Worm (Caenorhabditis elegans) whole organism, L4 larva: ENCODE results near the gene egl-43.

Experiments used
- R02D3.7 ChIP-seq: fragments of 150-350 bp; sonication (generic microtip); optimal IDR thresholded peaks from 3 replicates; lab custom pipeline; 2014; ENCODE audit warnings: missing biosample characterization, missing genetic modification characterization
- Y5F2A.4 ChIP-seq: fragments of 200-800 bp; sonication (Bioruptor generic); optimal IDR thresholded peaks from 2 replicates; lab custom pipeline; 2018; ENCODE audit warnings: mild to moderate bottlenecking, missing genetic modification characterization, missing compliant biosample characterization
- ceh-28 ChIP-seq: fragments of 150-350 bp; optimal IDR thresholded peaks from 2 replicates; lab custom pipeline; 2014; ENCODE audit warnings: missing biosample characterization, missing genetic modification reagents, missing genetic modification characterization
- hlh-30 ChIP-seq: sonication (generic microtip); optimal IDR thresholded peaks from 2 replicates; lab custom pipeline; 2017; ENCODE audit warnings: antibody characterized with exemption, mild to moderate bottlenecking, missing genetic modification characterization, missing compliant biosample characterization; ENCODE audit not compliant: insufficient read depth
- lin-39 ChIP-seq: fragments of 150-350 bp; optimal IDR thresholded peaks from 2 replicates; lab custom pipeline; 2014; ENCODE audit warnings: missing biosample characterization, missing genetic modification reagents, missing genetic modification characterization
- mdl-1 ChIP-seq, 2 experiments: fragments of 150-350 bp in 1 of 2; sonication (generic microtip) in 1 of 2; optimal IDR thresholded peaks; 2 replicates each; lab custom pipeline; 2014 to 2017; ENCODE audit warnings: missing biosample characterization in 2 of 2, missing genetic modification characterization in 2 of 2
- spr-3 ChIP-seq: fragments of 200-800 bp; sonication (Bioruptor generic); optimal IDR thresholded peaks from 2 replicates; lab custom pipeline; 2018; ENCODE audit warnings: mild to moderate bottlenecking, missing genetic modification characterization, missing compliant biosample characterization
- unc-39 ChIP-seq: sonication (generic microtip); optimal IDR thresholded peaks from 2 replicates; lab custom pipeline; 2017; ENCODE audit warnings: missing biosample characterization, missing genetic modification characterization

ce11 chrII:9980077-9980631, 25.2 kb downstream of the egl-43 start, which contains the start of gene ZK892.6:
- TF ChIP-seq unc-39 (tag; lab: Kevin White, UChicago): no peak
- no peak for TF ChIP-seq Y5F2A.4 (GFP tag; lab: Kevin White, UChicago)
- TF ChIP-seq mdl-1 (tag; optimal IDR thresholded peaks at IDR 0.05; lab: Kevin White, UChicago): no peak
- no peak for TF ChIP-seq R02D3.7
- no peak for TF ChIP-seq hlh-30 (tag; lab: Kevin White, UChicago)
- TF ChIP-seq spr-3 (GFP tag; lab: Kevin White, UChicago): no peak
- no peak for TF ChIP-seq lin-39 (tag; lab: Kevin White, UChicago)
- TF ChIP-seq ceh-28 (tag; lab: Kevin White, UChicago): no peak
